Fruit fly (Drosophila melanogaster) whole organism, prepupa: ENCODE data around the gene Kif19A.

Source experiments
- CG10631 ChIP-seq: fragments of 200-800 bp; sonication (Bioruptor generic); optimal IDR thresholded peaks from 2 replicates; lab custom pipeline; 2016; ENCODE audit warnings: missing biosample characterization, missing genetic modification characterization
- CG10669 ChIP-seq: fragments of 200-800 bp; sonication (Bioruptor generic); optimal IDR thresholded peaks from 3 replicates; lab custom pipeline; 2018; ENCODE audit warnings: missing biosample characterization, mild to moderate bottlenecking, missing genetic modification characterization, moderate library complexity
- CG11294 ChIP-seq: fragments of 200-800 bp; sonication (Bioruptor generic); IDR thresholded peaks from 2 replicates; pipeline ENCODE4 v1.3.6; 2022; ENCODE audit warnings: missing biosample characterization, missing genetic modification characterization
- CG11762 ChIP-seq: fragments of 200-800 bp; sonication (Bioruptor generic); optimal IDR thresholded peaks from 3 replicates; lab custom pipeline; 2016; ENCODE audit warnings: missing biosample characterization, missing genetic modification characterization; ENCODE audit not compliant: insufficient read depth
- CG15336 ChIP-seq: fragments of 200-800 bp; sonication (Bioruptor generic); IDR thresholded peaks from 2 replicates; pipeline ENCODE4 v1.3.6; 2022; ENCODE audit warnings: missing biosample characterization, missing genetic modification characterization
- CG1621 ChIP-seq: fragments of 200-800 bp; sonication (Bioruptor generic); optimal IDR thresholded peaks from 3 replicates; lab custom pipeline; 2018; ENCODE audit warnings: missing biosample characterization, mild to moderate bottlenecking, missing genetic modification characterization
- CG16779 ChIP-seq: fragments of 200-800 bp; sonication (Bioruptor generic); optimal IDR thresholded peaks from 3 replicates; lab custom pipeline; 2017; ENCODE audit warnings: missing biosample characterization, mild to moderate bottlenecking, missing genetic modification characterization
- CG31627 ChIP-seq: fragments of 200-800 bp; sonication (Bioruptor generic); optimal IDR thresholded peaks from 3 replicates; lab custom pipeline; 2016; ENCODE audit warnings: missing biosample characterization, missing genetic modification characterization
- CG34406 ChIP-seq: fragments of 200-800 bp; sonication (Bioruptor generic); optimal IDR thresholded peaks from 3 replicates; lab custom pipeline; 2016; ENCODE audit warnings: missing biosample characterization, missing genetic modification characterization
- CG4318 ChIP-seq: fragments of 200-800 bp; sonication (Bioruptor generic); optimal IDR thresholded peaks from 3 replicates; lab custom pipeline; 2017; ENCODE audit warnings: missing biosample characterization, mild to moderate bottlenecking, missing genetic modification characterization
- CG6792 ChIP-seq: fragments of 200-800 bp; sonication (Bioruptor generic); optimal IDR thresholded peaks from 3 replicates; lab custom pipeline; 2016; ENCODE audit warnings: missing biosample characterization, missing genetic modification characterization
- CG6808 ChIP-seq: fragments of 200-800 bp; sonication (Bioruptor generic); optimal IDR thresholded peaks from 3 replicates; lab custom pipeline; 2017; ENCODE audit warnings: missing biosample characterization, missing genetic modification characterization, mild to moderate bottlenecking, moderate library complexity, missing genetic modification reagents
- CG6854 ChIP-seq: fragments of 200-800 bp; sonication (Bioruptor generic); optimal IDR thresholded peaks from 2 replicates; lab custom pipeline; 2017; ENCODE audit warnings: missing biosample characterization, mild to moderate bottlenecking, missing genetic modification characterization
- CG7368 ChIP-seq: fragments of 200-800 bp; sonication (Bioruptor generic); optimal IDR thresholded peaks from 3 replicates; lab custom pipeline; 2016; ENCODE audit warnings: missing biosample characterization, missing genetic modification characterization
- CG9139 ChIP-seq: fragments of 200-800 bp; sonication (Bioruptor generic); optimal IDR thresholded peaks from 3 replicates; lab custom pipeline; 2017; ENCODE audit warnings: missing biosample characterization, mild to moderate bottlenecking, missing genetic modification characterization
- Eip78C ChIP-seq: fragments of 200-800 bp; sonication (Bioruptor generic); peaks from one replicate; lab custom pipeline; 2016; ENCODE audit warnings: missing biosample characterization, missing genetic modification characterization
- Eip93F ChIP-seq: fragments of 200-800 bp; sonication (Bioruptor generic); optimal IDR thresholded peaks from 2 replicates; lab custom pipeline; 2016; ENCODE audit warnings: missing biosample characterization, mild to moderate bottlenecking, missing genetic modification characterization
- Gug ChIP-seq: fragments of 200-800 bp; sonication (Bioruptor generic); IDR thresholded peaks from 2 replicates; pipeline ENCODE4 v1.3.6; 2022; ENCODE audit warnings: missing biosample characterization, missing genetic modification characterization
- Hr39 ChIP-seq: fragments of 200-800 bp; sonication (Bioruptor generic); optimal IDR thresholded peaks from 2 replicates; lab custom pipeline; 2016; ENCODE audit warnings: missing biosample characterization, missing genetic modification characterization
- Hr4 ChIP-seq: fragments of 200-800 bp; sonication (Bioruptor generic); optimal IDR thresholded peaks from 3 replicates; lab custom pipeline; 2016; ENCODE audit warnings: missing biosample characterization, missing genetic modification characterization
- Lpt ChIP-seq: fragments of 200-800 bp; sonication (Bioruptor generic); optimal IDR thresholded peaks from 3 replicates; lab custom pipeline; 2016; ENCODE audit warnings: missing biosample characterization, missing genetic modification characterization
- Met ChIP-seq: fragments of 200-800 bp; sonication (Bioruptor generic); optimal IDR thresholded peaks from 3 replicates; lab custom pipeline; 2016; ENCODE audit warnings: missing biosample characterization, missing genetic modification characterization
- Smox ChIP-seq: fragments of 200-800 bp; sonication (Bioruptor generic); optimal IDR thresholded peaks from 3 replicates; lab custom pipeline; 2016; ENCODE audit warnings: missing biosample characterization, missing genetic modification characterization
- achi ChIP-seq: fragments of 200-800 bp; sonication (Bioruptor generic); optimal IDR thresholded peaks from 3 replicates; lab custom pipeline; 2016; ENCODE audit warnings: missing biosample characterization, missing genetic modification characterization
- acj6 ChIP-seq: fragments of 200-800 bp; sonication (Bioruptor generic); optimal IDR thresholded peaks from 3 replicates; lab custom pipeline; 2016; ENCODE audit warnings: missing biosample characterization, missing genetic modification characterization
- cyc ChIP-seq: fragments of 200-800 bp; sonication (Bioruptor generic); optimal IDR thresholded peaks from 3 replicates; lab custom pipeline; 2016; ENCODE audit warnings: missing biosample characterization, missing genetic modification characterization
- eg ChIP-seq: fragments of 200-800 bp; sonication (Bioruptor generic); IDR thresholded peaks from 3 replicates; pipeline ENCODE4 v1.3.6; 2022; ENCODE audit warnings: missing biosample characterization, missing genetic modification characterization
- esn ChIP-seq: fragments of 200-800 bp; sonication (Bioruptor generic); optimal IDR thresholded peaks from 2 replicates; lab custom pipeline; 2016; ENCODE audit warnings: missing biosample characterization, mild to moderate bottlenecking, missing genetic modification characterization, moderate library complexity
- fd59A ChIP-seq: fragments of 200-800 bp; sonication (Bioruptor generic); optimal IDR thresholded peaks from 2 replicates; lab custom pipeline; 2017; ENCODE audit warnings: missing biosample characterization, mild to moderate bottlenecking, missing genetic modification characterization, missing genetic modification reagents
- lz ChIP-seq: fragments of 200-800 bp; sonication (Bioruptor generic); optimal IDR thresholded peaks from 3 replicates; lab custom pipeline; 2016; ENCODE audit warnings: missing biosample characterization, missing genetic modification characterization
- spab ChIP-seq: fragments of 200-800 bp; sonication (Bioruptor generic); optimal IDR thresholded peaks from 2 replicates; lab custom pipeline; 2017; ENCODE audit warnings: missing biosample characterization, mild to moderate bottlenecking, missing genetic modification characterization, missing genetic modification reagents
- svp ChIP-seq: fragments of 200-800 bp; sonication (Bioruptor generic); peaks from one replicate; lab custom pipeline; 2016; ENCODE audit warnings: missing biosample characterization, missing genetic modification characterization
- topi ChIP-seq: fragments of 200-800 bp; sonication (Bioruptor generic); optimal IDR thresholded peaks from 3 replicates; lab custom pipeline; 2016; ENCODE audit warnings: missing biosample characterization, missing genetic modification characterization

Kif19A gene

DNA sequence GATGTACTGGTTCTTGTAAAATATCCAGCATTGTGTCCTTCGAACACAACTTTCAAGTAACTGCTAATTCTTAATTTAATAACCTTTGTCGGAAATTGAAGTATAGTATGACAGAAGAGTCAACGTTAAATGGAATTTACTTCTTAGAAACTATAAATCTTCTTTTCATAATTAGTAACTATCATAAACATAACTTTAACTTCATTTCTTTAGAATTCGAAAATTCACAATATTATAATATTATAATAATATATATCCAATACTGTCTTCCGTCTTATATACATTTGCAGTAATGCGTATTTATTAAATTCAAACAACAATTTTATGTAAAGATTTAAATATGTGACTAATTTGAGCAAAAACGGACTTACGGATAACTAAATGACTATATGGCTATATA is 35.5 kb upstream of the Kif19A start, which contains the start of gene Recs1:
Recs1 (minus strand) TSS at position 101 of the 400 bp plus-strand sequence.
- no peak for TF ChIP-seq CG15336 (GFP tag; lab: Robert Waterston, UW)
- no peak for TF ChIP-seq cyc (GFP tag; lab: Kevin White, UChicago)
- no peak for TF ChIP-seq acj6 (GFP tag; lab: Kevin White, UChicago)
- no peak for TF ChIP-seq Hr4
- TF ChIP-seq lz (GFP tag; lab: Kevin White, UChicago) = no peak
- TF ChIP-seq CG1621 (tag; lab: Kevin White, UChicago) = no peak
- TF ChIP-seq CG11762 = no peak
- no peak for TF ChIP-seq CG9139 (GFP tag; lab: Kevin White, UChicago)
- TF ChIP-seq, all 60 proteins: peak for 0

DNA sequence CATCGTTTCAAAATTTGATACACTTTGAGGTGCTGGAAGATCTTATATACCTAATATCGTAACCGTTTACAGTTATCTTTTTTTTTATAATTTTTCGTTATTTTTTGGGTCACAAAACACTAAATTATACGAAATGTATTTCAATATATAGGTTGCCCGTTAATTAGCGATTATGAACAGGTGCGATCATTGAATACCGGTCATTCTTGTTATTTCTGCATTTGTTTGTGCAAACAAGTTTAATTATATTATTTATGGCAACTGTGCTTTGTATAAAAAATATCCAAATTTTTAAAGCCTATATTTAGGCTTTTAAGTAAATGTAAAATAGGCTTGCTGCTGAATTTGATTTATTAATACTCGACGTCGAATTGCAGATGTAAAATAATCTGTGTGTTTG is 34.3 kb upstream of the Kif19A start, which contains the start of gene CG42500:
CG42500 (minus strand) TSS at position 101 of the 400 bp plus-strand sequence.
- no peak for TF ChIP-seq CG11294 (GFP tag; lab: Robert Waterston, UW)
- TF ChIP-seq Lpt = no peak
- no peak for TF ChIP-seq CG9139 (GFP tag; lab: Kevin White, UChicago)
- TF ChIP-seq CG10631 (GFP tag; lab: Kevin White, UChicago) = no peak
- no peak for TF ChIP-seq Hr39 (GFP tag; lab: Kevin White, UChicago)
- TF ChIP-seq CG10669 = no peak
- TF ChIP-seq topi (GFP tag; lab: Kevin White, UChicago) = no peak
- no peak for TF ChIP-seq CG31627 (GFP tag; lab: Kevin White, UChicago)
- no peak for TF ChIP-seq Smox (GFP tag; lab: Kevin White, UChicago)
- no peak for TF ChIP-seq Eip78C (GFP tag; lab: Kevin White, UChicago)
- TF ChIP-seq CG34406 (GFP tag; lab: Kevin White, UChicago) = no peak
- no peak for TF ChIP-seq esn (GFP tag; lab: Kevin White, UChicago)
- no peak for TF ChIP-seq CG6792 (GFP tag; lab: Kevin White, UChicago)
- no peak for TF ChIP-seq spab (GFP tag; lab: Kevin White, UChicago)
- TF ChIP-seq fd59A = no peak
- no peak for TF ChIP-seq CG1621 (tag; lab: Kevin White, UChicago)
- TF ChIP-seq CG7368 (GFP tag; lab: Kevin White, UChicago) = no peak
- no peak for TF ChIP-seq svp
- TF ChIP-seq lz (GFP tag; lab: Kevin White, UChicago) = no peak
- no peak for TF ChIP-seq CG11762

DNA sequence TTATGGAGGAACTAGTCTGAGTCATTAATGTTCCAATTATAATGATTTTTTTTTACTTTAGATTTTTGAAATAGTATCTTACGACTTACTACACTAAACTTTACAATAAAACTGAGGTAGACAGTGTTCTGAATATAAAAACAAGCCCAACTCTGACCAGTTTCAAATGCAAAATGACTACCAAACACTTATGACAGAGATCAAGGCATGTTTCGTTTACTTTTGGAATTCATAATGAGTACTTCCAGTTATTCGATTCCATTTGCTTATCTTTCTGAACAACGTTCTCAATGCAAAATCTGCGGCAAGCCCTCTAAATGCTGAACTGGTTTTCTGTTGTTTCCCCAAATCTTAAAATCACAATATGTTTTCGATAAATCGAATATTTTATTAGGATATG is 33.6 kb upstream of the Kif19A start, which contains the start of gene CG14355:
CG14355 (minus strand) TSS at position 101 of the 400 bp plus-strand sequence.
- TF ChIP-seq Hr39 (GFP tag; lab: Kevin White, UChicago) (no peak), svp (no peak), topi (GFP tag; lab: Kevin White, UChicago) (no peak), Smox (GFP tag; lab: Kevin White, UChicago) (no peak), CG6854 (GFP tag; lab: Kevin White, UChicago) (no peak), lz (GFP tag; lab: Kevin White, UChicago) (no peak), Met (GFP tag; lab: Kevin White, UChicago) (no peak), CG16779 (tag; lab: Kevin White, UChicago) (no peak), CG9139 (GFP tag; lab: Kevin White, UChicago) (no peak)

DNA sequence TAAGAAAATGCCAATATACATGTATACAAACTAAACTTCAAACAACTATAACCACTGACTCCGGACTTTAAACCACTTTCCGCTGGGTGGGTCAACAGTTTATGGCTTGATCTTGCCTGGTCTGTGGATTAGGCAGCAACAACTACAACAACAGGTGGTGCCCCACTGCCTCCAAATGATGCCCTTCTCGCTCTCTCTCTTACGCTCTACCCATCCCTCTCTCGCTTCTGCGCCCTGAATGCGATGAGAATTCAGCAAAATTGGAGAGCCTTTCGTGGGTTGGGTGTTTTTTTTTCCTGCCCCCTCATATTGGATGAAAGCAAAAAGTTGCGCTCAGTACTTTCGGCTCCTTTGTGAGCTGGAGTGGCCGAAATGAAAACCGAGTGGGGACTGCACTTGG is 22.7 kb upstream of the Kif19A start:
- no peak for TF ChIP-seq spab (GFP tag; lab: Kevin White, UChicago)
- no peak for TF ChIP-seq acj6 (GFP tag; lab: Kevin White, UChicago)
- no peak for TF ChIP-seq CG31627 (GFP tag; lab: Kevin White, UChicago)
- TF ChIP-seq esn (GFP tag; lab: Kevin White, UChicago) = no peak
- no peak for TF ChIP-seq eg (GFP tag; lab: Robert Waterston, UW)
- no peak for TF ChIP-seq Lpt
- no peak for TF ChIP-seq Gug (GFP tag; lab: Robert Waterston, UW)
- TF ChIP-seq CG9139 (GFP tag; lab: Kevin White, UChicago) = no peak
- no peak for TF ChIP-seq cyc (GFP tag; lab: Kevin White, UChicago)
- TF ChIP-seq topi (GFP tag; lab: Kevin White, UChicago) = no peak
- TF ChIP-seq Eip93F = no peak
- no peak for TF ChIP-seq Hr39 (GFP tag; lab: Kevin White, UChicago)
- no peak for TF ChIP-seq CG16779 (tag; lab: Kevin White, UChicago)
- no peak for TF ChIP-seq Eip78C (GFP tag; lab: Kevin White, UChicago)
- TF ChIP-seq CG4318 (GFP tag; lab: Kevin White, UChicago) = no peak
- TF ChIP-seq lz (GFP tag; lab: Kevin White, UChicago) = no peak
- no peak for TF ChIP-seq achi (GFP tag; lab: Kevin White, UChicago)
- TF ChIP-seq Hr4 = no peak
- TF ChIP-seq svp = no peak
- no peak for TF ChIP-seq CG6808 (GFP tag; lab: Kevin White, UChicago)
